Worm (Caenorhabditis elegans) whole organism, L2 larva: ENCODE measurements around the gene Y45F10D.6.

Source experiments
- C34F6.9 ChIP-seq: fragments of 150-350 bp; optimal IDR thresholded peaks from 2 replicates; lab custom pipeline; 2014; ENCODE audit warnings: missing biosample characterization, missing genetic modification characterization
- F13H6.1 ChIP-seq: sonication (generic microtip); optimal IDR thresholded peaks from 2 replicates; lab custom pipeline; 2016; ENCODE audit warnings: missing genetic modification characterization, missing compliant biosample characterization
- ZK546.5 ChIP-seq: sonication (generic microtip); optimal IDR thresholded peaks from 2 replicates; lab custom pipeline; 2017; ENCODE audit warnings: missing biosample characterization, missing genetic modification characterization
- alr-1 ChIP-seq: fragments of 150-350 bp; optimal IDR thresholded peaks from 2 replicates; lab custom pipeline; 2014; ENCODE audit warnings: missing biosample characterization, missing genetic modification characterization
- aly-2 ChIP-seq: fragments of 150-350 bp; optimal IDR thresholded peaks from 2 replicates; lab custom pipeline; 2014; ENCODE audit warnings: missing biosample characterization, missing genetic modification characterization
- ama-1 ChIP-seq: fragments of 150-350 bp; optimal IDR thresholded peaks from 2 replicates; lab custom pipeline; 2018; ENCODE audit warnings: inconsistent platforms
- blmp-1 ChIP-seq: sonication (generic microtip); optimal IDR thresholded peaks from 2 replicates; lab custom pipeline; 2017; ENCODE audit warnings: missing genetic modification characterization, mild to moderate bottlenecking, missing compliant biosample characterization, antibody characterized with exemption, moderate library complexity; ENCODE audit not compliant: insufficient read depth
- crh-2 ChIP-seq: sonication (generic microtip); optimal IDR thresholded peaks from 2 replicates; lab custom pipeline; 2017; ENCODE audit warnings: missing biosample characterization, missing genetic modification characterization
- elt-1 ChIP-seq: fragments of 150-350 bp; optimal IDR thresholded peaks from 2 replicates; lab custom pipeline; 2014; ENCODE audit warnings: missing biosample characterization, missing genetic modification characterization
- elt-3 ChIP-seq: sonication (generic microtip); optimal IDR thresholded peaks from 2 replicates; lab custom pipeline; 2017; ENCODE audit warnings: missing biosample characterization, missing genetic modification characterization
- fos-1 ChIP-seq: fragments of 150-350 bp; optimal IDR thresholded peaks from 2 replicates; lab custom pipeline; 2014; ENCODE audit warnings: missing biosample characterization, missing genetic modification characterization
- gmeb-1 ChIP-seq: fragments of 150-350 bp; optimal IDR thresholded peaks from 2 replicates; lab custom pipeline; 2014; ENCODE audit warnings: missing biosample characterization, missing genetic modification characterization
- lin-13 ChIP-seq: fragments of 150-350 bp; optimal IDR thresholded peaks from 2 replicates; lab custom pipeline; 2014; ENCODE audit warnings: missing biosample characterization, missing genetic modification reagents, missing genetic modification characterization
- lin-39 ChIP-seq: fragments of 150-350 bp; optimal IDR thresholded peaks from 2 replicates; lab custom pipeline; 2014; ENCODE audit warnings: missing biosample characterization, missing genetic modification reagents, missing genetic modification characterization
- lsy-2 ChIP-seq, 2 experiments: fragments of 150-350 bp in 1 of 2; sonication (generic microtip) in 1 of 2; optimal IDR thresholded peaks; 2 replicates each; lab custom pipeline; 2014 to 2017; ENCODE audit warnings: missing biosample characterization in 2 of 2, missing genetic modification characterization in 2 of 2
- mab-5 ChIP-seq: fragments of 150-350 bp; optimal IDR thresholded peaks from 2 replicates; lab custom pipeline; 2014; ENCODE audit warnings: missing biosample characterization, missing genetic modification characterization
- mbf-1 ChIP-seq: sonication (generic microtip); optimal IDR thresholded peaks from 2 replicates; lab custom pipeline; 2017; ENCODE audit warnings: missing biosample characterization, missing genetic modification characterization
- nhr-129 ChIP-seq: fragments of 150-350 bp; optimal IDR thresholded peaks from 2 replicates; lab custom pipeline; 2014; ENCODE audit warnings: missing biosample characterization, missing genetic modification characterization
- nhr-237 ChIP-seq: fragments of 150-350 bp; optimal IDR thresholded peaks from 2 replicates; lab custom pipeline; 2014; ENCODE audit warnings: missing biosample characterization, missing genetic modification characterization
- nhr-25 ChIP-seq: fragments of 150-350 bp; sonication (generic microtip); optimal IDR thresholded peaks from 3 replicates; lab custom pipeline; 2014; ENCODE audit warnings: missing biosample characterization, missing genetic modification characterization
- nhr-6 ChIP-seq: fragments of 150-350 bp; optimal IDR thresholded peaks from 2 replicates; lab custom pipeline; 2014; ENCODE audit warnings: missing biosample characterization, missing genetic modification characterization
- nhr-77 ChIP-seq: fragments of 150-350 bp; optimal IDR thresholded peaks from 2 replicates; lab custom pipeline; 2014; ENCODE audit warnings: missing biosample characterization, missing genetic modification characterization
- peb-1 ChIP-seq: fragments of 150-350 bp; optimal IDR thresholded peaks from 2 replicates; lab custom pipeline; 2014; ENCODE audit warnings: missing biosample characterization, missing genetic modification characterization
- sem-4 ChIP-seq: fragments of 150-350 bp; optimal IDR thresholded peaks from 2 replicates; lab custom pipeline; 2014; ENCODE audit warnings: missing biosample characterization, missing genetic modification reagents, missing genetic modification characterization
- skn-1 ChIP-seq: sonication (generic microtip); optimal IDR thresholded peaks from 2 replicates; lab custom pipeline; 2017; ENCODE audit warnings: missing biosample characterization, missing genetic modification characterization
- sma-3 ChIP-seq: sonication (generic microtip); optimal IDR thresholded peaks from 2 replicates; lab custom pipeline; 2016; ENCODE audit warnings: missing genetic modification reagents, missing genetic modification characterization, missing compliant biosample characterization
- sma-9 ChIP-seq, 2 experiments: fragments of 150-350 bp in 1 of 2; sonication (generic microtip) in 1 of 2; optimal IDR thresholded peaks; 2 replicates each; lab custom pipeline; 2014 to 2016; ENCODE audit warnings: missing genetic modification characterization in 2 of 2, mild to moderate bottlenecking in 1 of 2, missing biosample characterization in 1 of 2, missing compliant biosample characterization in 1 of 2, missing genetic modification reagents in 1 of 2, moderate library complexity in 1 of 2
- unc-55 ChIP-seq: fragments of 150-350 bp; sonication (generic microtip); optimal IDR thresholded peaks from 3 replicates; lab custom pipeline; 2014; ENCODE audit warnings: missing biosample characterization, missing genetic modification reagents, missing genetic modification characterization
- zag-1 ChIP-seq: fragments of 150-350 bp; optimal IDR thresholded peaks from 2 replicates; lab custom pipeline; 2014; ENCODE audit warnings: missing biosample characterization, missing genetic modification characterization
- ztf-11 ChIP-seq: sonication (generic microtip); optimal IDR thresholded peaks from 2 replicates; lab custom pipeline; 2017; ENCODE audit warnings: missing biosample characterization, missing genetic modification characterization
- ztf-4 ChIP-seq: fragments of 150-350 bp; optimal IDR thresholded peaks from 2 replicates; lab custom pipeline; 2014; ENCODE audit warnings: missing biosample characterization, missing genetic modification characterization

The Y45F10D.6 gene

DNA sequence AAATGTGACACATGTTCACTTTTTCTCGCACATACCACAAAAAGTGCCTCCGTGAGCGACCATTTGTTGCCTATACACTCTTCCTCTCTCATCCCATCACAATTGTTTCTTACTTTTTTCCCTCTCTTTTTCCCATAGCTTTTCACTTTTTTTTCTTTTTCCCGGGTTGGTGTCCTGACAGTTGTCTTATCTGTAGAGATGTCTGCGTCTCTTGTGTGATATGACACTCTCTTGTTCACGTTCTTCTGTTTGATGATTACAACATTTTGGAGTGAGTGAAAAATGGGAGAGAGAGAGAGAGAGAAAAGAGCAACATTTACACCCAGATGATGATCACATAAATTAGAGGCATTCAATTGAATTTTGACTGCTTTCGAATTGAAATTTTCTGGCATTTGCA is 28.7 kb upstream of the Y45F10D.6 start:
- TF ChIP-seq nhr-129 (tag; lab: Kevin White, UChicago) (peak; percentile 95), F13H6.1 (peak; percentile 91), crh-2 (tag; lab: Kevin White, UChicago) (peak; percentile 65), gmeb-1 (tag; lab: Kevin White, UChicago) (peak; percentile 54), nhr-237 (tag; lab: Kevin White, UChicago) (no peak), fos-1 (peak; percentile 90), ztf-11 (no peak), lin-13 (no peak), elt-3 (tag; lab: Kevin White, UChicago) (no peak), sma-9 (GFP tag; optimal IDR thresholded peaks at IDR 0.05; lab: Kevin White, UChicago) (peak; percentile 67), sma-9 (tag; optimal IDR thresholded peaks at IDR 0.05; lab: Kevin White, UChicago) (no peak), sem-4 (tag; lab: Kevin White, UChicago) (peak; percentile 36), blmp-1 (tag; lab: Kevin White, UChicago) (peak; percentile 52), ztf-4 (peak; percentile 66), lin-39 (tag; lab: Kevin White, UChicago) (no peak), nhr-6 (tag; lab: Kevin White, UChicago) (peak; percentile 50), zag-1 (no peak), mbf-1 (tag; lab: Kevin White, UChicago) (no peak), skn-1 (no peak), ZK546.5 (tag; lab: Kevin White, UChicago) (no peak), unc-55 (no peak), elt-1 (tag; lab: Kevin White, UChicago) (no peak), lsy-2 (tag; optimal IDR thresholded peaks at IDR 0.05; lab: Kevin White, UChicago) (peak; percentile 8 to 77), C34F6.9 (tag; lab: Kevin White, UChicago) (peak; percentile 52)

DNA sequence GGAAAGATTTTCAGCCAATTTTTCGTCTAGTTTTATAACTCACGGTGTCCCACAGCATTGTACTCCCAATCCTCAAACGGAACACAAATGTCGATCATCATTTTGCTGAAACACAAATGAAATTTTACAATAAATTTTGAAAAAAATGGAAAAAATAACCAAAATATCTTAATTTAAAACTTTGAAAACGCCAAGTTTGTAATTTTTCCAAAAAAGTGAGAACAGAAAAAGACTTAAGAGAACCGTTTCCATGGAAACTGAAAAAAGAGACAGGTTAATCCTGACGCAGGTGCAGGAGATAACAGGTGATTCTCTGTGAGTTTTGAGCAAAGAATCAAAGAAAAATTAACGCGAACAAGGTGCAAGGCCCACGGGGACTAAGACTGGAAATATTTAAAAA is 23.2 kb upstream of the Y45F10D.6 start, which contains the start of gene Y45F10D.15:
TSS of gene Y45F10D.15 (minus strand) at position 101 of the 400 bp plus-strand sequence.
- no peak for TF ChIP-seq peb-1 (tag; lab: Kevin White, UChicago)
- TF ChIP-seq unc-55, result no peak
- TF ChIP-seq, all 48 proteins: peak for 0

DNA sequence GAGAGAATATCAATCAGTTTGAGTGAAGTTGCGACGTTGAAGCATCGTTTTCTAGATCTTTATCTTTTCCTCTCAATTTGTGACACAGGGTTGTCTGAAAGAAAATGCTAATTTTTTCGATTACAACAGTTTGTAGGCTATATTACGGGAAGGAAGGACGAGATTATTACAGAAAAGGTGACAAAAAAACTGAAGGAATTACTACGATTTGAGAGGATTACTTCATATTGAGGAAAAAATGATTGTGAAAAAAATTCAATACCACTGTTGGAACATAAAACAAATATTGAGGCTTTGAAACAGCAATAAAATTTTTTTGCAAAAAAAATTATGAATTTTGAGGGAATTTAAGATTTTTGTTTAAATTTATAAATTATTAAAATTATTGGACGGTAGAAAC is 10.0 kb upstream of the Y45F10D.6 start, which contains the start of gene Y45F10D.14:
TSS of gene Y45F10D.14 (minus strand) at position 101 of the 400 bp plus-strand sequence.
- TF ChIP-seq mbf-1 (tag; lab: Kevin White, UChicago) (no peak), alr-1 (tag; lab: Kevin White, UChicago) (no peak), nhr-77 (tag; lab: Kevin White, UChicago) (no peak), aly-2 (tag; lab: Kevin White, UChicago) (no peak)
- TF ChIP-seq, all 48 proteins: peak for 0

DNA sequence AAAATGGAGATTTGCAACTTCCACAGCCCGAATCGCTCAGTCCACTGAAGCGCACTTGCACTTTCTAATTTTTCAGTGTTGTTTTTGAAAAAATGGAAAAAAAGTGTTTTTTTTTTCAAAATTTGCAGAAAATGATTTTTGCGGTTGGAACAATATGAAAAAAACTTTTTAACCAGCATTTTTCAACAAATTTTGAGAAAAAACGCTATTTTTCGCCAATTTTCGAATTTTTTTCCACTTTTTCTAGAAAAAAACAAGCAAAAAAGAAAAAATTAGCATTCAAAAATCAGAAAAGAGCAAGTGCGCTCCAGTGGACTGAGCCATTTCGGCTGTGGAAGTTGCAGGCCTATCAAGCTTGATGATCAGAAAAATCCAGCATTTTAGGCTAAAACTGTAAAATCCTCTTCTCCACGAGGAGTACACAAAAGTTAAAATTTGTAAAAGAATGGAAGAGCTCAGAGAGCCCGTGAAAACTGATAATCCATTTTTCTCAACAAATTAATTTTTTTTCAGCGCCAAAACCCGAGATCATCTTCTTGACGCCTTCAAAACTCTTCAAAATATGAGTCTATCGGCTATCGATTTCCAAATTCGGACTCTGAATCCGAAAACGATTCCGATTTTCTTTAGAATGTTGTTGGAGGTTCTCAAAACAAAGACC is 2.3 kb downstream of the Y45F10D.6 start:
- TF ChIP-seq ama-1 (lab: Kevin White, UChicago) (peak; percentile 35), blmp-1 (tag; lab: Kevin White, UChicago) (no peak), aly-2 (tag; lab: Kevin White, UChicago) (peak; percentile 57)

DNA sequence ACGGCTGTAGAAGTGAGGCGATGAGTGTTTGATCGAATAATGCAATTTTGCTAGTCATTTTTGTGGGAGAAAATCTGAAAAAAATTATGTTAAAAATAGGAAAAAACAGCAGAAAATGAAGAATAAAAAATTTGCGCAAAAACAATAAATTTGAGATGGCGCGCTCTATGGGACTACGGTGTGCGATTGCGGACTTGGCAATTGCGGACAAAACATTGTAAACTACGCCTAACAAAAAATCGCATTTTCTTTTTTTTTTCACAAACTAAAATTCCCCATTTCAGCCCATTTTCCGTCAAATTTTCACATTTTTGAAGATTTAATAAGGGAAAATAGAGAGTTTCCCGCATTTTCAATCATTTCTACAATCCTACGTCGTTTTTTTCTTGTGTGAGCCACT is 9.1 kb downstream of the Y45F10D.6 start, which contains the start of the genes sas-6 and Y45F10D.7:
TSS of gene sas-6 (minus strand) at position 80 of the 400 bp plus-strand sequence.
TSS of gene Y45F10D.7 (plus strand) at position 256 of the 400 bp plus-strand sequence.
- TF ChIP-seq lin-13 (peak; percentile 61), nhr-129 (tag; lab: Kevin White, UChicago) (peak; percentile 86), crh-2 (tag; lab: Kevin White, UChicago) (peak; percentile 73), gmeb-1 (tag; lab: Kevin White, UChicago) (peak; percentile 86), fos-1 (peak; percentile 17), mab-5 (tag; lab: Kevin White, UChicago) (peak; percentile 45), unc-55 (peak; percentile 88), lin-39 (tag; lab: Kevin White, UChicago) (no peak), lsy-2 (tag; optimal IDR thresholded peaks at IDR 0.05; lab: Kevin White, UChicago) (peak; percentile 95 to 99), sma-3 (GFP tag; lab: Kevin White, UChicago) (peak; percentile 11), nhr-25 (tag; lab: Kevin White, UChicago) (peak; percentile 33), nhr-77 (tag; lab: Kevin White, UChicago) (no peak), C34F6.9 (tag; lab: Kevin White, UChicago) (peak; percentile 77), mbf-1 (tag; lab: Kevin White, UChicago) (no peak)
